Worm (Caenorhabditis elegans) whole organism, L1 larva: ENCODE data around the gene T24D5.4.

ENCODE experiments used
- C04F5.9 ChIP-seq: sonication (generic microtip); optimal IDR thresholded peaks from 2 replicates; lab custom pipeline; 2016; ENCODE audit warnings: missing genetic modification characterization, missing compliant biosample characterization
- C16A3.4 ChIP-seq: fragments of 150-350 bp; optimal IDR thresholded peaks from 2 replicates; lab custom pipeline; 2014; ENCODE audit warnings: missing biosample characterization, missing genetic modification characterization
- C34B4.2 ChIP-seq: sonication (generic microtip); optimal IDR thresholded peaks from 2 replicates; lab custom pipeline; 2017; ENCODE audit warnings: mild to moderate bottlenecking, missing genetic modification characterization, missing compliant biosample characterization
- ama-1 ChIP-seq: fragments of 150-350 bp; optimal IDR thresholded peaks from 2 replicates; lab custom pipeline; 2014
- blmp-1 ChIP-seq: fragments of 150-350 bp; optimal IDR thresholded peaks from 2 replicates; lab custom pipeline; 2014; ENCODE audit warnings: missing biosample characterization, missing genetic modification characterization
- ceh-8 ChIP-seq: fragments of 200-800 bp; sonication (Bioruptor generic); optimal IDR thresholded peaks from 2 replicates; lab custom pipeline; 2018; ENCODE audit warnings: mild to moderate bottlenecking, missing genetic modification characterization, moderate library complexity, missing compliant biosample characterization
- ceh-88 ChIP-seq: fragments of 200-800 bp; sonication (Bioruptor generic); IDR thresholded peaks from 2 replicates; pipeline ENCODE4 v1.3.6; 2022; ENCODE audit warnings: missing genetic modification characterization, missing compliant biosample characterization
- ceh-90 ChIP-seq: sonication (generic microtip); optimal IDR thresholded peaks from 2 replicates; lab custom pipeline; 2016; ENCODE audit warnings: missing genetic modification characterization, missing compliant biosample characterization
- ces-1 ChIP-seq: fragments of 150-350 bp; optimal IDR thresholded peaks from 2 replicates; lab custom pipeline; 2014; ENCODE audit warnings: missing biosample characterization, missing genetic modification reagents, missing genetic modification characterization
- dpl-1 ChIP-seq, 3 experiments: fragments of 150-350 bp in 2 of 3; sonication (generic microtip) in 1 of 3; optimal IDR thresholded peaks; 2 replicates each; lab custom pipeline; 2014 to 2017; ENCODE audit warnings: missing biosample characterization in 3 of 3, missing genetic modification characterization in 3 of 3, missing genetic modification reagents in 3 of 3
- dsc-1 ChIP-seq: sonication (generic microtip); optimal IDR thresholded peaks from 2 replicates; lab custom pipeline; 2016; ENCODE audit warnings: mild to moderate bottlenecking, missing genetic modification characterization, missing compliant biosample characterization
- efl-1 ChIP-seq, 4 experiments: fragments of 150-350 bp; optimal IDR thresholded peaks in 3 of 4; peaks in 1 of 4; 1 replicate in 1 of 4; 2 replicates in 3 of 4; lab custom pipeline; 2014; ENCODE audit warnings: missing biosample characterization in 2 of 4, missing genetic modification characterization in 2 of 4, missing genetic modification reagents in 2 of 4
- efl-3 ChIP-seq: fragments of 200-800 bp; sonication (Bioruptor generic); optimal IDR thresholded peaks from 2 replicates; lab custom pipeline; 2018; ENCODE audit warnings: mild to moderate bottlenecking, missing genetic modification characterization, missing compliant biosample characterization
- elt-2 ChIP-seq: sonication (generic microtip); optimal IDR thresholded peaks from 2 replicates; lab custom pipeline; 2016; ENCODE audit warnings: missing genetic modification characterization, mild to moderate bottlenecking, inconsistent platforms, missing compliant biosample characterization, missing genetic modification reagents
- ets-5 ChIP-seq: fragments of 200-800 bp; sonication (Bioruptor generic); IDR thresholded peaks from 2 replicates; pipeline ENCODE4 v1.3.6; 2022; ENCODE audit warnings: missing genetic modification characterization, missing compliant biosample characterization
- fkh-10 ChIP-seq: sonication (generic microtip); optimal IDR thresholded peaks from 2 replicates; lab custom pipeline; 2017; ENCODE audit warnings: missing biosample characterization, missing genetic modification reagents, missing genetic modification characterization
- fkh-8 ChIP-seq: sonication (generic microtip); optimal IDR thresholded peaks from 2 replicates; lab custom pipeline; 2016; ENCODE audit warnings: mild to moderate bottlenecking, missing genetic modification characterization, missing compliant biosample characterization
- fos-1 ChIP-seq: fragments of 150-350 bp; optimal IDR thresholded peaks from 2 replicates; lab custom pipeline; 2014; ENCODE audit warnings: missing biosample characterization, missing genetic modification characterization
- hlh-17 ChIP-seq: fragments of 200-800 bp; sonication (Bioruptor generic); optimal IDR thresholded peaks from 2 replicates; lab custom pipeline; 2018; ENCODE audit warnings: missing genetic modification characterization, mild to moderate bottlenecking, missing compliant biosample characterization, moderate library complexity, borderline replicate concordance
- hpl-2 ChIP-seq: fragments of 150-350 bp; optimal IDR thresholded peaks from 2 replicates; lab custom pipeline; 2014; ENCODE audit warnings: missing biosample characterization, missing genetic modification reagents, missing genetic modification characterization
- isw-1 ChIP-seq: fragments of 200-800 bp; sonication (Bioruptor generic); IDR thresholded peaks from 2 replicates; pipeline ENCODE4 v1.3.6; 2022; ENCODE audit warnings: missing genetic modification characterization, missing compliant biosample characterization
- jun-1 ChIP-seq: fragments of 150-350 bp; optimal IDR thresholded peaks from 2 replicates; lab custom pipeline; 2014; ENCODE audit warnings: missing biosample characterization, missing genetic modification reagents, missing genetic modification characterization
- lin-13 ChIP-seq: fragments of 150-350 bp; optimal IDR thresholded peaks from 2 replicates; lab custom pipeline; 2014; ENCODE audit warnings: missing biosample characterization, missing genetic modification reagents, missing genetic modification characterization
- lin-14 ChIP-seq: fragments of 200-800 bp; sonication (Bioruptor generic); optimal IDR thresholded peaks from 2 replicates; lab custom pipeline; 2018; ENCODE audit warnings: mild to moderate bottlenecking, missing genetic modification characterization, moderate library complexity, missing compliant biosample characterization
- lin-15B ChIP-seq: fragments of 150-350 bp; sonication (generic microtip); optimal IDR thresholded peaks from 3 replicates; lab custom pipeline; 2014; ENCODE audit warnings: missing biosample characterization, missing genetic modification characterization
- lir-3 ChIP-seq: sonication (generic microtip); optimal IDR thresholded peaks from 2 replicates; lab custom pipeline; 2016; ENCODE audit warnings: mild to moderate bottlenecking, missing genetic modification characterization, moderate library complexity, missing compliant biosample characterization; ENCODE audit not compliant: poor library complexity
- lsy-2 ChIP-seq, 2 experiments: fragments of 150-350 bp; optimal IDR thresholded peaks; 2 replicates each; lab custom pipeline; 2014; ENCODE audit warnings: missing biosample characterization in 2 of 2, missing genetic modification characterization in 2 of 2
- mdl-1 ChIP-seq, 2 experiments: fragments of 150-350 bp; optimal IDR thresholded peaks; 2 replicates each; lab custom pipeline; 2014 to 2017; ENCODE audit warnings: missing biosample characterization in 2 of 2, missing genetic modification characterization in 2 of 2, inconsistent platforms in 1 of 2
- nhr-11 ChIP-seq: fragments of 150-350 bp; optimal IDR thresholded peaks from 2 replicates; lab custom pipeline; 2014; ENCODE audit warnings: missing biosample characterization, missing genetic modification characterization
- nhr-19 ChIP-seq: fragments of 200-800 bp; sonication (Bioruptor generic); conservative IDR thresholded peaks from 2 replicates; pipeline ENCODE4 v1.3.6; 2022; ENCODE audit warnings: missing genetic modification characterization, missing compliant biosample characterization
- nhr-237 ChIP-seq: fragments of 150-350 bp; optimal IDR thresholded peaks from 2 replicates; lab custom pipeline; 2014; ENCODE audit warnings: missing biosample characterization, missing genetic modification characterization
- nhr-47 ChIP-seq: sonication (generic microtip); optimal IDR thresholded peaks from 2 replicates; lab custom pipeline; 2016; ENCODE audit warnings: mild to moderate bottlenecking, missing genetic modification characterization, moderate library complexity, missing compliant biosample characterization
- nhr-71 ChIP-seq: sonication (generic microtip); optimal IDR thresholded peaks from 2 replicates; lab custom pipeline; 2016; ENCODE audit warnings: mild to moderate bottlenecking, missing genetic modification characterization, moderate library complexity, missing compliant biosample characterization
- nhr-76 ChIP-seq: sonication (generic microtip); optimal IDR thresholded peaks from 2 replicates; lab custom pipeline; 2017; ENCODE audit warnings: missing biosample characterization, missing genetic modification characterization
- nhr-77 ChIP-seq: fragments of 150-350 bp; optimal IDR thresholded peaks from 2 replicates; lab custom pipeline; 2014; ENCODE audit warnings: missing biosample characterization, missing genetic modification characterization
- nhr-85 ChIP-seq: sonication (generic microtip); peaks from one replicate; lab custom pipeline; 2016; ENCODE audit warnings: missing genetic modification characterization, inconsistent platforms, missing compliant biosample characterization
- pqm-1 ChIP-seq: sonication (generic microtip); optimal IDR thresholded peaks from 3 replicates; lab custom pipeline; 2017; ENCODE audit warnings: missing biosample characterization, missing genetic modification characterization
- rnt-1 ChIP-seq: sonication (generic microtip); optimal IDR thresholded peaks from 2 replicates; lab custom pipeline; 2016; ENCODE audit warnings: mild to moderate bottlenecking, missing genetic modification characterization, moderate library complexity, missing compliant biosample characterization
- snu-23 ChIP-seq: sonication (generic microtip); optimal IDR thresholded peaks from 2 replicates; lab custom pipeline; 2016; ENCODE audit warnings: missing genetic modification characterization, missing compliant biosample characterization
- unc-30 ChIP-seq: sonication (generic microtip); optimal IDR thresholded peaks from 2 replicates; lab custom pipeline; 2017; ENCODE audit warnings: missing biosample characterization, missing genetic modification characterization
- unc-86 ChIP-seq: sonication (generic microtip); optimal IDR thresholded peaks from 2 replicates; lab custom pipeline; 2016; ENCODE audit warnings: missing genetic modification characterization, missing compliant biosample characterization
- unc-98 ChIP-seq: fragments of 200-800 bp; sonication (Bioruptor generic); IDR thresholded peaks from 2 replicates; pipeline ENCODE4 v1.3.6; 2022; ENCODE audit warnings: missing genetic modification characterization, missing compliant biosample characterization
- zag-1 ChIP-seq: fragments of 150-350 bp; optimal IDR thresholded peaks from 2 replicates; lab custom pipeline; 2014; ENCODE audit warnings: missing biosample characterization, missing genetic modification characterization

The T24D5.4 gene

ce11 chrX:12596868-12597267 lies at the start of gene T24D5.4:
Gene T24D5.4, plus strand, starts transcription at chrX:12597168.
- TF ChIP-seq efl-1 (optimal IDR thresholded peaks at IDR 0.05; lab: Kevin White, UChicago), result no peak
- peak in 1 of 2 experiments; percentile 72 for TF ChIP-seq efl-1 (GFP tag; optimal IDR thresholded peaks at IDR 0.05 in 1 of 2; lab: Kevin White, UChicago)
- no peak for TF ChIP-seq elt-2 (tag; lab: Kevin White, UChicago)
- TF ChIP-seq pqm-1 (tag; lab: Kevin White, UChicago), result no peak
- no peak for TF ChIP-seq nhr-76

ce11 chrX:12549056-12549455 lies 47.9 kb upstream of the T24D5.4 start:
- TF ChIP-seq lsy-2 (tag; optimal IDR thresholded peaks at IDR 0.05; lab: Kevin White, UChicago) (no peak), efl-3 (GFP tag; lab: Kevin White, UChicago) (no peak), lir-3 (tag; lab: Kevin White, UChicago) (no peak), mdl-1 (tag; optimal IDR thresholded peaks at IDR 0.05; lab: Kevin White, UChicago) (no peak), ama-1 (lab: Kevin White, UChicago) (no peak), lin-14 (GFP tag; lab: Kevin White, UChicago) (peak; percentile 30), nhr-19 (no peak), hlh-17 (GFP tag; lab: Kevin White, UChicago) (no peak), nhr-71 (tag; lab: Kevin White, UChicago) (no peak), ces-1 (GFP tag; lab: Kevin White, UChicago) (no peak), C34B4.2 (tag; lab: Kevin White, UChicago) (no peak), snu-23 (GFP tag; lab: Kevin White, UChicago) (no peak), fkh-10 (GFP tag; lab: Kevin White, UChicago) (peak; percentile 82), unc-98 (GFP tag; lab: Robert Waterston, UW) (no peak), dsc-1 (tag; lab: Kevin White, UChicago) (no peak), C16A3.4 (tag; lab: Kevin White, UChicago) (no peak), lin-13 (GFP tag; lab: Kevin White, UChicago) (no peak)

ce11 chrX:12551633-12552032 lies 45.3 kb upstream of the T24D5.4 start, which contains the start of gene npr-4:
Gene npr-4, minus strand, starts transcription at chrX:12551684.
- TF ChIP-seq nhr-11 (no peak), nhr-71 (tag; lab: Kevin White, UChicago) (peak; percentile 25), lin-14 (GFP tag; lab: Kevin White, UChicago) (peak; percentile 25), jun-1 (tag; lab: Kevin White, UChicago) (no peak), lin-15B (tag; lab: Kevin White, UChicago) (no peak), ceh-8 (GFP tag; lab: Kevin White, UChicago) (peak; percentile 65), nhr-47 (tag; lab: Kevin White, UChicago) (peak; percentile 36), efl-1 (optimal IDR thresholded peaks at IDR 0.05; lab: Kevin White, UChicago) (no peak), efl-1 (GFP tag; optimal IDR thresholded peaks at IDR 0.05 in 1 of 2; lab: Kevin White, UChicago) (peak in 1 of 2 experiments; percentile 54), fkh-8 (peak; percentile 20)

- TF ChIP-seq fos-1 (tag; lab: Kevin White, UChicago), result peak; percentile 38
- TF ChIP-seq nhr-237 (tag; lab: Kevin White, UChicago), result no peak
- peak; percentile 52 for TF ChIP-seq fkh-8
- no peak for TF ChIP-seq unc-30 (tag; lab: Kevin White, UChicago)
- TF ChIP-seq lin-14 (GFP tag; lab: Kevin White, UChicago), result peak; percentile 78
- peak; percentile 10 for TF ChIP-seq nhr-77 (tag; lab: Kevin White, UChicago)
- TF ChIP-seq jun-1 (tag; lab: Kevin White, UChicago), result peak; percentile 70
- no peak for TF ChIP-seq ceh-90 (tag; lab: Kevin White, UChicago)
- peak; percentile 44 for TF ChIP-seq lin-13 (GFP tag; lab: Kevin White, UChicago)
- TF ChIP-seq hpl-2, result no peak
- TF ChIP-seq ets-5, result no peak
- TF ChIP-seq rnt-1 (tag; lab: Kevin White, UChicago), result peak; percentile 77
- TF ChIP-seq ces-1 (GFP tag; lab: Kevin White, UChicago), result no peak
- TF ChIP-seq ceh-8 (GFP tag; lab: Kevin White, UChicago), result peak; percentile 41
- TF ChIP-seq unc-86 (tag; lab: Kevin White, UChicago), result peak; percentile 60
- TF ChIP-seq nhr-19, result peak; percentile 77
- peak; percentile 76 for TF ChIP-seq nhr-71 (tag; lab: Kevin White, UChicago)
- TF ChIP-seq ceh-88 (GFP tag; lab: Robert Waterston, UW), result no peak
- TF ChIP-seq dpl-1 (GFP tag; optimal IDR thresholded peaks at IDR 0.05; lab: Kevin White, UChicago), result peak in 1 of 3 experiments; percentile 25
- TF ChIP-seq nhr-85 (tag; lab: Kevin White, UChicago), result peak; percentile 66
- TF ChIP-seq ama-1 (lab: Kevin White, UChicago), result no peak
- peak; percentile 33 for TF ChIP-seq elt-2 (tag; lab: Kevin White, UChicago)
- no peak for TF ChIP-seq hlh-17 (GFP tag; lab: Kevin White, UChicago)
- TF ChIP-seq snu-23 (GFP tag; lab: Kevin White, UChicago), result peak; percentile 81
- peak; percentile 49 for TF ChIP-seq isw-1 (GFP tag; lab: Robert Waterston, UW)
- TF ChIP-seq efl-1 (optimal IDR thresholded peaks at IDR 0.05; lab: Kevin White, UChicago), result peak; percentile 28 to 36
- TF ChIP-seq efl-1 (GFP tag; optimal IDR thresholded peaks at IDR 0.05 in 1 of 2; lab: Kevin White, UChicago), result peak in 1 of 2 experiments; percentile 95
- TF ChIP-seq blmp-1 (tag; lab: Kevin White, UChicago), result peak; percentile 42
- no peak for TF ChIP-seq zag-1
- no peak for TF ChIP-seq C04F5.9 (tag; lab: Kevin White, UChicago)
Measured at ce11 chrX:12563589-12563988, 33.4 kb upstream of the T24D5.4 start.
